Fruit fly (Drosophila melanogaster): Measurements from ENCODE around the gene Bdbt.

Gene Bdbt

DNA sequence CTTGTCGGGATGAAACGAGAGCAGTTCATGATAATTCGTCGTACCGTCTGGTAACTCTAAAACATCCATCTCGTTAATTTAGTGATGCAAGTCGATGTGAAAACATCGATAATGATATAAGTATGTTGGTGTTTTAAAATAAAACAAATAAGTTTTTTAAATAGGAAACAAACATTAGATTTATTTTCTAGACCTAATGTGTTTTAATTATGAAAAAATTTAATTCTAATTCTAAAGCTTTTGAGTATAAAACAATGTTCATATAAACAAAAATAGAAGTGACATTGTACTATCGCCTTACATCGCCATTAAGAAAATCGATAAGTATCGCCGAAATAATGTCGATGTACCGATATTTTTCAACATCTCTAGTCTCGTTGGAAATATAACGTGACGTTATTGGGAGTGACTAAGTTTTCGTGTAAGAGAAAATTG is 7.6 kb downstream of the Bdbt start, which contains the start of gene Rab11 (continued):
- TF ChIP-seq CG2678 (tag; optimal IDR thresholded peaks at IDR 0.05), result peak; percentile 68
- no peak for TF ChIP-seq Oli (tag; optimal IDR thresholded peaks at IDR 0.05)
- TF ChIP-seq CG8478 (optimal IDR thresholded peaks at IDR 0.05), result no peak
- TF ChIP-seq NC2β (GFP tag; optimal IDR thresholded peaks at IDR 0.05), result no peak
- no peak for TF ChIP-seq trh (GFP tag; optimal IDR thresholded peaks at IDR 0.05)
- no peak for TF ChIP-seq CG14667 (GFP tag; IDR thresholded peaks at IDR 0.05)
- TF ChIP-seq Ptx1 (GFP tag; IDR thresholded peaks at IDR 0.05), result peak; percentile 62
- peak; percentile 44 for TF ChIP-seq lab (GFP tag; optimal IDR thresholded peaks at IDR 0.05)
- TF ChIP-seq knrl (GFP tag; IDR thresholded peaks at IDR 0.05; ENCODE audit: partially characterized antibody), result peak; percentile 96
- no peak for TF ChIP-seq sima (GFP tag; optimal IDR thresholded peaks at IDR 0.05)
- TF ChIP-seq CG7271 (tag; optimal IDR thresholded peaks at IDR 0.05), result no peak
- TF ChIP-seq CG10267 (tag; optimal IDR thresholded peaks at IDR 0.05), result peak; percentile 71
- TF ChIP-seq Atf-2 (GFP tag; optimal IDR thresholded peaks at IDR 0.05), result peak; percentile 24
- TF ChIP-seq CG5953 (GFP tag; IDR thresholded peaks at IDR 0.05), result no peak
- TF ChIP-seq MESR4 (GFP tag; optimal IDR thresholded peaks at IDR 0.05), result no peak
- no peak for TF ChIP-seq CG31365 (tag; optimal IDR thresholded peaks at IDR 0.05)
- no peak for TF ChIP-seq CG1024 (GFP tag; IDR thresholded peaks at IDR 0.05)
- no peak for TF ChIP-seq D19B (GFP tag; optimal IDR thresholded peaks at IDR 0.05)
- TF ChIP-seq Atf3 (GFP tag; optimal IDR thresholded peaks at IDR 0.05), result no peak
- peak; percentile 28 for TF ChIP-seq CG10366 (GFP tag; IDR thresholded peaks at IDR 0.05)
- no peak for TF ChIP-seq Mrtf (GFP tag; IDR thresholded peaks at IDR 0.05)
- TF ChIP-seq Camta (GFP tag; optimal IDR thresholded peaks at IDR 0.05), result peak; percentile 23
- TF ChIP-seq ham (GFP tag; IDR thresholded peaks at IDR 0.05), result no peak
- TF ChIP-seq CG10959 (GFP tag; IDR thresholded peaks at IDR 0.05), result no peak
- TF ChIP-seq Ets97D (GFP tag; optimal IDR thresholded peaks at IDR 0.05), result peak; percentile 14
- no peak for TF ChIP-seq Stat92E (GFP tag; optimal IDR thresholded peaks at IDR 0.05)
- peak; percentile 54 for TF ChIP-seq CG18599 (GFP tag; optimal IDR thresholded peaks at IDR 0.05)
- no peak for TF ChIP-seq tup (GFP tag; optimal IDR thresholded peaks at IDR 0.05)
- TF ChIP-seq gt (GFP tag; IDR thresholded peaks at IDR 0.05), result no peak
- peak; percentile 55 for TF ChIP-seq Nf-YC (tag; optimal IDR thresholded peaks at IDR 0.05)
- TF ChIP-seq Abd-B (GFP tag; optimal IDR thresholded peaks at IDR 0.05), result peak; percentile 66
- no peak for TF ChIP-seq ase (GFP tag; IDR thresholded peaks at IDR 0.05)
- peak; percentile 74 for TF ChIP-seq CG3995 (GFP tag; optimal IDR thresholded peaks at IDR 0.05)
- TF ChIP-seq CG7372 (GFP tag; IDR thresholded peaks at IDR 0.05), result no peak
- TF ChIP-seq D (optimal IDR thresholded peaks at IDR 0.05), result no peak
- TF ChIP-seq D (GFP tag; optimal IDR thresholded peaks at IDR 0.05), result no peak
- no peak for TF ChIP-seq CG6813 (GFP tag; optimal IDR thresholded peaks at IDR 0.05)
- no peak for TF ChIP-seq Dfd (GFP tag; optimal IDR thresholded peaks at IDR 0.05)
- peak; percentile 73 for TF ChIP-seq CG8924 (tag; optimal IDR thresholded peaks at IDR 0.05)
- no peak for TF ChIP-seq crol (GFP tag; IDR thresholded peaks at IDR 0.05)
- no peak for TF ChIP-seq sc (optimal IDR thresholded peaks at IDR 0.05)
- no peak for TF ChIP-seq sc (GFP tag; optimal IDR thresholded peaks at IDR 0.05)
- no peak for TF ChIP-seq bowl (GFP tag; IDR thresholded peaks at IDR 0.05)
- TF ChIP-seq Rx (GFP tag; IDR thresholded peaks at IDR 0.05), result no peak
- TF ChIP-seq CG3838 (GFP tag; optimal IDR thresholded peaks at IDR 0.05), result no peak
- no peak for TF ChIP-seq HLHmδ (GFP tag; optimal IDR thresholded peaks at IDR 0.05)
- no peak for TF ChIP-seq CG4707 (GFP tag; optimal IDR thresholded peaks at IDR 0.05)
- 0 out of 3 replicates have a peak, but pooled peaks have one; percentile 35 for TF ChIP-seq zfh1 (GFP tag; IDR thresholded peaks at IDR 0.05)
- peak; percentile 71 for TF ChIP-seq gem (tag; optimal IDR thresholded peaks at IDR 0.05)
- TF ChIP-seq BEAF-32 (GFP tag; optimal IDR thresholded peaks at IDR 0.05), result peak; percentile 93
- TF ChIP-seq Xbp1 (GFP tag; optimal IDR thresholded peaks at IDR 0.05), result peak; percentile 71
- peak; percentile 78 for TF ChIP-seq CG9932 (GFP tag; IDR thresholded peaks at IDR 0.05)
